Worm (Caenorhabditis elegans) whole organism, L4 larva: ENCODE data around the gene C31H2.4.

Source experiments
- F10B5.3 ChIP-seq: sonication (generic microtip); optimal IDR thresholded peaks from 2 replicates; lab custom pipeline; 2016; ENCODE audit warnings: mild to moderate bottlenecking, missing genetic modification characterization, missing compliant biosample characterization
- T20F7.1 ChIP-seq: fragments of 200-800 bp; sonication (Bioruptor generic); optimal IDR thresholded peaks from 2 replicates; lab custom pipeline; 2018; ENCODE audit warnings: mild to moderate bottlenecking, missing genetic modification characterization, missing compliant biosample characterization
- Y105C5A.15 ChIP-seq: fragments of 200-800 bp; sonication (Bioruptor generic); IDR thresholded peaks from 2 replicates; pipeline ENCODE4 v1.3.6; 2022; ENCODE audit warnings: missing genetic modification characterization, missing compliant biosample characterization
- ZK337.2 ChIP-seq: fragments of 200-800 bp; sonication (Bioruptor generic); IDR thresholded peaks from 2 replicates; pipeline ENCODE4 v1.3.6; 2022; ENCODE audit warnings: missing genetic modification reagents, missing genetic modification characterization, missing compliant biosample characterization
- aha-1 ChIP-seq: fragments of 150-350 bp; peaks from one replicate; lab custom pipeline; 2014; ENCODE audit warnings: missing biosample characterization, missing genetic modification characterization
- attf-4 ChIP-seq: sonication (generic microtip); optimal IDR thresholded peaks from 3 replicates; lab custom pipeline; 2017; ENCODE audit warnings: missing biosample characterization, missing genetic modification characterization
- ceh-20 ChIP-seq: fragments of 200-800 bp; sonication (Bioruptor generic); IDR thresholded peaks from 2 replicates; pipeline ENCODE4 v1.3.6; 2022; ENCODE audit warnings: missing genetic modification reagents, missing genetic modification characterization, missing compliant biosample characterization
- ceh-28 ChIP-seq: fragments of 150-350 bp; optimal IDR thresholded peaks from 2 replicates; lab custom pipeline; 2014; ENCODE audit warnings: missing biosample characterization, missing genetic modification reagents, missing genetic modification characterization
- ceh-44 ChIP-seq: fragments of 200-800 bp; sonication (Bioruptor generic); IDR thresholded peaks from 2 replicates; pipeline ENCODE4 v1.3.6; 2022; ENCODE audit warnings: missing genetic modification reagents, missing genetic modification characterization, missing compliant biosample characterization
- ces-1 ChIP-seq: fragments of 150-350 bp; sonication (generic microtip); optimal IDR thresholded peaks from 4 replicates; lab custom pipeline; 2014; ENCODE audit warnings: missing biosample characterization, missing genetic modification reagents, missing genetic modification characterization
- ctbp-1 ChIP-seq: fragments of 200-800 bp; sonication (Bioruptor generic); IDR thresholded peaks from 2 replicates; pipeline ENCODE4 v1.3.6; 2022; ENCODE audit warnings: missing genetic modification reagents, missing genetic modification characterization, missing compliant biosample characterization
- daf-12 ChIP-seq: fragments of 150-350 bp; optimal IDR thresholded peaks from 2 replicates; lab custom pipeline; 2014; ENCODE audit warnings: missing biosample characterization, missing genetic modification reagents, missing genetic modification characterization
- daf-16 ChIP-seq, 3 experiments: sonication (generic microtip); optimal IDR thresholded peaks; 2 replicates each; lab custom pipeline; 2016 to 2017; ENCODE audit warnings: missing genetic modification characterization in 3 of 3, missing genetic modification reagents in 3 of 3, mild to moderate bottlenecking in 2 of 3, missing compliant biosample characterization in 2 of 3, missing biosample characterization in 1 of 3, moderate library complexity in 1 of 3
- daf-8 ChIP-seq: fragments of 200-800 bp; sonication (Bioruptor generic); IDR thresholded peaks from 2 replicates; pipeline ENCODE4 v1.3.6; 2022; ENCODE audit warnings: missing genetic modification characterization, missing compliant biosample characterization
- dmd-6 ChIP-seq: fragments of 200-800 bp; sonication (Bioruptor generic); IDR thresholded peaks from 2 replicates; pipeline ENCODE4 v1.3.6; 2022; ENCODE audit warnings: missing genetic modification reagents, missing genetic modification characterization, missing compliant biosample characterization
- dmd-8 ChIP-seq: fragments of 200-800 bp; sonication (Bioruptor generic); IDR thresholded peaks from 2 replicates; pipeline ENCODE4 v1.3.6; 2022; ENCODE audit warnings: missing genetic modification characterization, missing compliant biosample characterization
- duxl-1 ChIP-seq: sonication (generic microtip); optimal IDR thresholded peaks from 2 replicates; lab custom pipeline; 2016; ENCODE audit warnings: mild to moderate bottlenecking, missing genetic modification characterization, moderate library complexity, missing compliant biosample characterization; ENCODE audit not compliant: poor library complexity
- dve-1 ChIP-seq: sonication (generic microtip); optimal IDR thresholded peaks from 2 replicates; lab custom pipeline; 2017; ENCODE audit warnings: antibody characterized with exemption, mild to moderate bottlenecking, missing genetic modification characterization, missing compliant biosample characterization; ENCODE audit not compliant: insufficient read depth
- egl-27 ChIP-seq: sonication (generic microtip); optimal IDR thresholded peaks from 3 replicates; lab custom pipeline; 2017; ENCODE audit warnings: missing biosample characterization, missing genetic modification reagents, missing genetic modification characterization
- egl-43 ChIP-seq: fragments of 200-800 bp; sonication (Bioruptor generic); IDR thresholded peaks from 2 replicates; pipeline ENCODE4 v1.3.6; 2022; ENCODE audit warnings: missing genetic modification reagents, missing genetic modification characterization, missing compliant biosample characterization
- gei-8 ChIP-seq: fragments of 200-800 bp; sonication (Bioruptor generic); optimal IDR thresholded peaks from 2 replicates; lab custom pipeline; 2018; ENCODE audit warnings: mild to moderate bottlenecking, missing genetic modification characterization, missing compliant biosample characterization
- hif-1 ChIP-seq, 2 experiments: sonication (generic microtip); optimal IDR thresholded peaks; 2 replicates each; lab custom pipeline; 2016 to 2017; ENCODE audit warnings: missing compliant biosample characterization in 2 of 2, missing genetic modification characterization in 2 of 2, missing genetic modification reagents in 2 of 2, missing genotype in 2 of 2, mild to moderate bottlenecking in 1 of 2
- hlh-30 ChIP-seq: sonication (generic microtip); optimal IDR thresholded peaks from 2 replicates; lab custom pipeline; 2017; ENCODE audit warnings: antibody characterized with exemption, mild to moderate bottlenecking, missing genetic modification characterization, missing compliant biosample characterization; ENCODE audit not compliant: insufficient read depth
- hmg-1.1 ChIP-seq: fragments of 200-800 bp; sonication (Bioruptor generic); IDR thresholded peaks from 2 replicates; pipeline ENCODE4 v1.3.6; 2022; ENCODE audit warnings: missing genetic modification reagents, missing genetic modification characterization, missing compliant biosample characterization
- lin-15B ChIP-seq: fragments of 150-350 bp; sonication (generic microtip); optimal IDR thresholded peaks from 3 replicates; lab custom pipeline; 2014; ENCODE audit warnings: missing biosample characterization, missing genetic modification characterization
- lin-29 ChIP-seq: fragments of 200-800 bp; sonication (Bioruptor generic); IDR thresholded peaks from 2 replicates; pipeline ENCODE4 v1.3.6; 2022; ENCODE audit warnings: missing genetic modification reagents, missing genetic modification characterization, missing compliant biosample characterization
- lir-3 ChIP-seq: sonication (generic microtip); optimal IDR thresholded peaks from 2 replicates; lab custom pipeline; 2016; ENCODE audit warnings: mild to moderate bottlenecking, missing genetic modification characterization, missing compliant biosample characterization
- lsy-2 ChIP-seq, 2 experiments: fragments of 150-350 bp in 1 of 2; sonication (generic microtip) in 1 of 2; optimal IDR thresholded peaks; 2 replicates each; lab custom pipeline; 2014 to 2017; ENCODE audit warnings: missing biosample characterization in 2 of 2, missing genetic modification characterization in 2 of 2
- madf-5 ChIP-seq, 2 experiments: fragments of 200-800 bp; sonication (Bioruptor generic); IDR thresholded peaks; 2 replicates each; pipeline ENCODE4 v1.3.6; 2022; ENCODE audit warnings: missing compliant biosample characterization in 2 of 2, missing genetic modification characterization in 2 of 2
- nhr-10 ChIP-seq: fragments of 150-350 bp; optimal IDR thresholded peaks from 2 replicates; lab custom pipeline; 2014; ENCODE audit warnings: missing biosample characterization, missing genetic modification characterization
- nhr-11 ChIP-seq: fragments of 150-350 bp; optimal IDR thresholded peaks from 2 replicates; lab custom pipeline; 2014; ENCODE audit warnings: missing biosample characterization, missing genetic modification characterization
- nhr-25 ChIP-seq: sonication (generic microtip); optimal IDR thresholded peaks from 2 replicates; lab custom pipeline; 2017; ENCODE audit warnings: missing genetic modification characterization, mild to moderate bottlenecking, missing compliant biosample characterization, antibody characterized with exemption, moderate library complexity, borderline replicate concordance; ENCODE audit not compliant: insufficient read depth
- nhr-28 ChIP-seq: fragments of 150-350 bp; optimal IDR thresholded peaks from 2 replicates; lab custom pipeline; 2014; ENCODE audit warnings: missing biosample characterization, missing genetic modification characterization
- nhr-76 ChIP-seq: fragments of 150-350 bp; optimal IDR thresholded peaks from 2 replicates; lab custom pipeline; 2014; ENCODE audit warnings: missing biosample characterization, missing genetic modification characterization
- pha-4 ChIP-seq, 2 experiments: fragments of 150-350 bp in 1 of 2; fragments of 200-800 bp in 1 of 2; sonication (Bioruptor generic) in 1 of 2; IDR thresholded peaks in 1 of 2; optimal IDR thresholded peaks in 1 of 2; 2 replicates each; pipeline versions ENCODE4 v1.3.6 to Lab custom; 2014 to 2022; ENCODE audit warnings: missing genetic modification characterization in 2 of 2, missing genetic modification reagents in 2 of 2, missing biosample characterization in 1 of 2, missing compliant biosample characterization in 1 of 2
- php-3 ChIP-seq: fragments of 200-800 bp; sonication (Bioruptor generic); IDR thresholded peaks from 2 replicates; pipeline ENCODE4 v1.3.6; 2022; ENCODE audit warnings: missing genetic modification reagents, missing genetic modification characterization, missing compliant biosample characterization
- pqm-1 ChIP-seq: sonication (generic microtip); optimal IDR thresholded peaks from 2 replicates; lab custom pipeline; 2017; ENCODE audit warnings: missing biosample characterization, missing genetic modification characterization
- saeg-2 ChIP-seq: fragments of 200-800 bp; sonication (Bioruptor generic); IDR thresholded peaks from 2 replicates; pipeline ENCODE4 v1.3.6; 2022; ENCODE audit warnings: missing genetic modification reagents, missing genetic modification characterization, missing compliant biosample characterization
- sdz-12 ChIP-seq: fragments of 200-800 bp; sonication (Bioruptor generic); optimal IDR thresholded peaks from 2 replicates; lab custom pipeline; 2018; ENCODE audit warnings: mild to moderate bottlenecking, missing genetic modification characterization, missing compliant biosample characterization
- snpc-1.2 ChIP-seq: fragments of 200-800 bp; sonication (Bioruptor generic); IDR thresholded peaks from 2 replicates; pipeline ENCODE4 v1.3.6; 2022; ENCODE audit warnings: missing genetic modification reagents, missing genetic modification characterization, missing compliant biosample characterization
- spr-3 ChIP-seq: fragments of 200-800 bp; sonication (Bioruptor generic); optimal IDR thresholded peaks from 2 replicates; lab custom pipeline; 2018; ENCODE audit warnings: mild to moderate bottlenecking, missing genetic modification characterization, missing compliant biosample characterization
- tra-1 ChIP-seq: fragments of 200-800 bp; sonication (Bioruptor generic); IDR thresholded peaks from 2 replicates; pipeline ENCODE4 v1.3.6; 2022; ENCODE audit warnings: missing genetic modification reagents, missing genetic modification characterization, missing compliant biosample characterization
- unc-130 ChIP-seq: sonication (generic microtip); optimal IDR thresholded peaks from 2 replicates; lab custom pipeline; 2016; ENCODE audit warnings: missing genetic modification reagents, missing genetic modification characterization, missing compliant biosample characterization
- vab-7 ChIP-seq: fragments of 200-800 bp; sonication (Bioruptor generic); IDR thresholded peaks from 2 replicates; pipeline ENCODE4 v1.3.6; 2022; ENCODE audit warnings: missing genetic modification reagents, missing genetic modification characterization, missing compliant biosample characterization
- zfp-2 ChIP-seq: sonication (generic microtip); optimal IDR thresholded peaks from 2 replicates; lab custom pipeline; 2016; ENCODE audit warnings: mild to moderate bottlenecking, missing genetic modification characterization, missing compliant biosample characterization
- zfp-3 ChIP-seq: fragments of 200-800 bp; sonication (Bioruptor generic); conservative IDR thresholded peaks from 2 replicates; pipeline ENCODE4 v1.3.6; 2022; ENCODE audit warnings: missing genetic modification reagents, missing genetic modification characterization, missing compliant biosample characterization
- zip-11 ChIP-seq: fragments of 200-800 bp; sonication (Bioruptor generic); IDR thresholded peaks from 2 replicates; pipeline ENCODE4 v1.3.6; 2022; ENCODE audit warnings: missing genetic modification characterization, missing compliant biosample characterization

Gene C31H2.4

DNA sequence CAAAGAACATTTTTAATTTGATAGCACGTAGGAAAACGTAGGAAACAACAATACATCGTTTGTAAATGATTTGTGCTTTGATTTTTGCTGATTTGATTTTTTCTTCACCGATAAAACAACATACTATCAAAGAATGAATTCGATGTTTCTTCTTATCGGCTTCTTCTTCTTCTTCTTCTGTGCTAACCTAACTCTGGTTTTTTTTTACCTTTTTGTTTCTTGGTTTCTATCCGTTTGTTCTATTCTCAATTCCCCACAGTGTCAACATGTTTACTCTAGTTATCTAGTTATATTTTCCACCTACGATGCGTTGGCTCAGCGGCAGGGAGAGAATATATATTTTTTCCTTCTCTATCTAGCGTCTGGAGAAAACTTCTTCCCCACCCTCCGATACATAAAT lies 48.4 kb upstream of the C31H2.4 start (continued):
- peak in 1 of 2 experiments; percentile 40 for TF ChIP-seq daf-16 (GFP tag; optimal IDR thresholded peaks at IDR 0.05; lab: Kevin White, UChicago)
- peak; percentile 78 for TF ChIP-seq daf-16 (tag; optimal IDR thresholded peaks at IDR 0.05; lab: Kevin White, UChicago)
- no peak for TF ChIP-seq nhr-25 (tag; lab: Kevin White, UChicago)
- TF ChIP-seq nhr-11 = no peak
- no peak for TF ChIP-seq hlh-30 (tag; lab: Kevin White, UChicago)
- TF ChIP-seq ces-1 (GFP tag; lab: Kevin White, UChicago) = no peak
- no peak for TF ChIP-seq ZK337.2
- peak; percentile 74 for TF ChIP-seq aha-1
- TF ChIP-seq F10B5.3 (tag; lab: Kevin White, UChicago) = no peak
- no peak for TF ChIP-seq unc-130 (GFP tag; lab: Kevin White, UChicago)
- no peak for TF ChIP-seq snpc-1.2 (GFP tag; lab: Robert Waterston, UW)
- TF ChIP-seq T20F7.1 (GFP tag; lab: Kevin White, UChicago) = no peak
- no peak for TF ChIP-seq nhr-10 (tag; lab: Kevin White, UChicago)
- TF ChIP-seq daf-8 (GFP tag; lab: Robert Waterston, UW) = no peak
- no peak for TF ChIP-seq lsy-2 (tag; optimal IDR thresholded peaks at IDR 0.05; lab: Kevin White, UChicago)
- no peak for TF ChIP-seq lin-29 (GFP tag; lab: Robert Waterston, UW)
- TF ChIP-seq php-3 = no peak
- no peak for TF ChIP-seq lir-3 (tag; lab: Kevin White, UChicago)
- TF ChIP-seq dve-1 = no peak
- no peak for TF ChIP-seq dmd-8 (GFP tag; lab: Robert Waterston, UW)
- no peak for TF ChIP-seq ceh-20 (GFP tag; lab: Robert Waterston, UW)
- peak; percentile 13; the same call in 1 of the 2 replicates for TF ChIP-seq dmd-6 (GFP tag; lab: Robert Waterston, UW)
- no peak for TF ChIP-seq duxl-1 (tag; lab: Kevin White, UChicago)
- no peak for TF ChIP-seq hmg-1.1
- TF ChIP-seq ceh-44 (GFP tag; lab: Robert Waterston, UW) = no peak
- no peak for TF ChIP-seq daf-12 (tag; lab: Kevin White, UChicago)

- TF ChIP-seq saeg-2 (GFP tag; lab: Robert Waterston, UW) (no peak), egl-43 (GFP tag; lab: Robert Waterston, UW) (no peak), egl-27 (tag; lab: Kevin White, UChicago) (no peak), hlh-30 (tag; lab: Kevin White, UChicago) (no peak), attf-4 (tag; lab: Kevin White, UChicago) (no peak), zfp-2 (tag; lab: Kevin White, UChicago) (no peak), ctbp-1 (GFP tag; lab: Robert Waterston, UW) (no peak), nhr-76 (tag; lab: Kevin White, UChicago) (no peak), pqm-1 (tag; lab: Kevin White, UChicago) (no peak), ceh-28 (no peak), daf-16 (GFP tag; optimal IDR thresholded peaks at IDR 0.05; lab: Kevin White, UChicago) (no peak), daf-16 (tag; optimal IDR thresholded peaks at IDR 0.05; lab: Kevin White, UChicago) (peak; percentile 30), ces-1 (GFP tag; lab: Kevin White, UChicago) (no peak), nhr-28 (tag; lab: Kevin White, UChicago) (peak; percentile 20), vab-7 (GFP tag; lab: Robert Waterston, UW) (no peak), pha-4 (GFP tag; IDR thresholded peaks at IDR 0.05; lab: Robert Waterston, UW) (no peak), pha-4 (tag; optimal IDR thresholded peaks at IDR 0.05; lab: Kevin White, UChicago) (no peak), zip-11 (GFP tag; lab: Robert Waterston, UW) (no peak), hif-1 (tag; optimal IDR thresholded peaks at IDR 0.05; lab: Kevin White, UChicago) (peak in 1 of 2 experiments; percentile 82), spr-3 (GFP tag; lab: Kevin White, UChicago) (no peak), duxl-1 (tag; lab: Kevin White, UChicago) (no peak), zfp-3 (GFP tag; lab: Robert Waterston, UW) (no peak), F10B5.3 (tag; lab: Kevin White, UChicago) (no peak), aha-1 (peak; percentile 15), tra-1 (GFP tag; lab: Robert Waterston, UW) (no peak), daf-12 (tag; lab: Kevin White, UChicago) (no peak), gei-8 (no peak), ceh-20 (GFP tag; lab: Robert Waterston, UW) (no peak), dmd-6 (GFP tag; lab: Robert Waterston, UW) (no peak; the same call in 1 of the 2 replicates), Y105C5A.15 (GFP tag; lab: Robert Waterston, UW) (no peak), madf-5 (GFP tag; IDR thresholded peaks at IDR 0.05; lab: Robert Waterston, UW) (no peak), hmg-1.1 (peak; percentile 28; the same call in 1 of the 2 replicates), lin-15B (no peak), sdz-12 (GFP tag; lab: Kevin White, UChicago) (no peak)
These were observed 46.1 kb upstream of the C31H2.4 start, which contains the start of gene H28G03.2 for ce11 chrX:5205561-5205960. TSS of gene H28G03.2 (plus strand) at chrX:5205760.
